Worm (Caenorhabditis elegans) whole organism, L4 larva: ENCODE data around the gene R02E4.3.
A peak's percentile ranks its signal among the peaks of the same experiment; 100 is the strongest.

Experiments
- R02D3.7 ChIP-seq: fragments of 150-350 bp; sonication (generic microtip); optimal IDR thresholded peaks from 3 replicates; lab custom pipeline; 2014; ENCODE audit warnings: missing biosample characterization, missing genetic modification characterization
- T20F7.1 ChIP-seq: fragments of 200-800 bp; sonication (Bioruptor generic); optimal IDR thresholded peaks from 2 replicates; lab custom pipeline; 2018; ENCODE audit warnings: mild to moderate bottlenecking, missing genetic modification characterization, missing compliant biosample characterization
- T26A8.4 ChIP-seq: fragments of 200-800 bp; sonication (Bioruptor generic); IDR thresholded peaks from 2 replicates; pipeline ENCODE4 v1.3.6; 2022; ENCODE audit warnings: missing genetic modification characterization, missing compliant biosample characterization
- Y105C5A.15 ChIP-seq: fragments of 200-800 bp; sonication (Bioruptor generic); IDR thresholded peaks from 2 replicates; pipeline ENCODE4 v1.3.6; 2022; ENCODE audit warnings: missing genetic modification characterization, missing compliant biosample characterization
- Y48G9A.11 ChIP-seq: fragments of 200-800 bp; sonication (Bioruptor generic); IDR thresholded peaks from 2 replicates; pipeline ENCODE4 v1.3.6; 2022; ENCODE audit warnings: missing genetic modification reagents, missing genetic modification characterization, missing compliant biosample characterization
- aha-1 ChIP-seq: fragments of 150-350 bp; peaks from one replicate; lab custom pipeline; 2014; ENCODE audit warnings: missing biosample characterization, missing genetic modification characterization
- aly-2 ChIP-seq: sonication (generic microtip); optimal IDR thresholded peaks from 2 replicates; lab custom pipeline; 2018; ENCODE audit warnings: missing biosample characterization, missing genetic modification characterization
- arid-1 ChIP-seq: fragments of 200-800 bp; sonication (Bioruptor generic); conservative IDR thresholded peaks from 2 replicates; pipeline ENCODE4 v1.3.6; 2022; ENCODE audit warnings: missing genetic modification reagents, missing genetic modification characterization, missing compliant biosample characterization
- ceh-20 ChIP-seq: fragments of 200-800 bp; sonication (Bioruptor generic); IDR thresholded peaks from 2 replicates; pipeline ENCODE4 v1.3.6; 2022; ENCODE audit warnings: missing genetic modification reagents, missing genetic modification characterization, missing compliant biosample characterization
- ceh-28 ChIP-seq: fragments of 150-350 bp; optimal IDR thresholded peaks from 2 replicates; lab custom pipeline; 2014; ENCODE audit warnings: missing biosample characterization, missing genetic modification reagents, missing genetic modification characterization
- ceh-32 ChIP-seq: sonication (generic microtip); optimal IDR thresholded peaks from 2 replicates; lab custom pipeline; 2016; ENCODE audit warnings: mild to moderate bottlenecking, missing genetic modification characterization, missing compliant biosample characterization; ENCODE audit not compliant: poor library complexity
- ceh-62 ChIP-seq: sonication (generic microtip); optimal IDR thresholded peaks from 2 replicates; lab custom pipeline; 2017; ENCODE audit warnings: missing biosample characterization, missing genetic modification characterization
- ces-1 ChIP-seq: fragments of 150-350 bp; sonication (generic microtip); optimal IDR thresholded peaks from 4 replicates; lab custom pipeline; 2014; ENCODE audit warnings: missing biosample characterization, missing genetic modification reagents, missing genetic modification characterization
- daf-12 ChIP-seq: fragments of 150-350 bp; optimal IDR thresholded peaks from 2 replicates; lab custom pipeline; 2014; ENCODE audit warnings: missing biosample characterization, missing genetic modification reagents, missing genetic modification characterization
- daf-19 ChIP-seq: fragments of 200-800 bp; sonication (Bioruptor generic); conservative IDR thresholded peaks from 2 replicates; pipeline ENCODE4 v1.3.6; 2022; ENCODE audit warnings: missing genetic modification characterization, missing compliant biosample characterization
- dmd-6 ChIP-seq: fragments of 200-800 bp; sonication (Bioruptor generic); IDR thresholded peaks from 2 replicates; pipeline ENCODE4 v1.3.6; 2022; ENCODE audit warnings: missing genetic modification reagents, missing genetic modification characterization, missing compliant biosample characterization
- dmd-8 ChIP-seq: fragments of 200-800 bp; sonication (Bioruptor generic); IDR thresholded peaks from 2 replicates; pipeline ENCODE4 v1.3.6; 2022; ENCODE audit warnings: missing genetic modification characterization, missing compliant biosample characterization
- dmd-9 ChIP-seq: fragments of 200-800 bp; sonication (Bioruptor generic); IDR thresholded peaks from 2 replicates; pipeline ENCODE4 v1.3.6; 2022; ENCODE audit warnings: missing genetic modification reagents, missing genetic modification characterization, missing compliant biosample characterization
- duxl-1 ChIP-seq: sonication (generic microtip); optimal IDR thresholded peaks from 2 replicates; lab custom pipeline; 2016; ENCODE audit warnings: mild to moderate bottlenecking, missing genetic modification characterization, moderate library complexity, missing compliant biosample characterization; ENCODE audit not compliant: poor library complexity
- dve-1 ChIP-seq: sonication (generic microtip); optimal IDR thresholded peaks from 2 replicates; lab custom pipeline; 2017; ENCODE audit warnings: antibody characterized with exemption, mild to moderate bottlenecking, missing genetic modification characterization, missing compliant biosample characterization; ENCODE audit not compliant: insufficient read depth
- egl-27 ChIP-seq: sonication (generic microtip); optimal IDR thresholded peaks from 3 replicates; lab custom pipeline; 2017; ENCODE audit warnings: missing biosample characterization, missing genetic modification reagents, missing genetic modification characterization
- egl-43 ChIP-seq: fragments of 200-800 bp; sonication (Bioruptor generic); IDR thresholded peaks from 2 replicates; pipeline ENCODE4 v1.3.6; 2022; ENCODE audit warnings: missing genetic modification reagents, missing genetic modification characterization, missing compliant biosample characterization
- gei-8 ChIP-seq: fragments of 200-800 bp; sonication (Bioruptor generic); optimal IDR thresholded peaks from 2 replicates; lab custom pipeline; 2018; ENCODE audit warnings: mild to moderate bottlenecking, missing genetic modification characterization, missing compliant biosample characterization
- hlh-30 ChIP-seq: sonication (generic microtip); optimal IDR thresholded peaks from 2 replicates; lab custom pipeline; 2017; ENCODE audit warnings: antibody characterized with exemption, mild to moderate bottlenecking, missing genetic modification characterization, missing compliant biosample characterization; ENCODE audit not compliant: insufficient read depth
- lin-1 ChIP-seq: fragments of 200-800 bp; sonication (Bioruptor generic); IDR thresholded peaks from 2 replicates; pipeline ENCODE4 v1.3.6; 2022; ENCODE audit warnings: missing genetic modification reagents, missing genetic modification characterization, missing compliant biosample characterization
- lin-15B ChIP-seq: fragments of 150-350 bp; sonication (generic microtip); optimal IDR thresholded peaks from 3 replicates; lab custom pipeline; 2014; ENCODE audit warnings: missing biosample characterization, missing genetic modification characterization
- lin-38 ChIP-seq: fragments of 200-800 bp; sonication (Bioruptor generic); IDR thresholded peaks from 2 replicates; pipeline ENCODE4 v1.3.6; 2022; ENCODE audit warnings: missing genetic modification reagents, missing genetic modification characterization, missing compliant biosample characterization
- lin-39 ChIP-seq: fragments of 150-350 bp; optimal IDR thresholded peaks from 2 replicates; lab custom pipeline; 2014; ENCODE audit warnings: missing biosample characterization, missing genetic modification reagents, missing genetic modification characterization
- lir-3 ChIP-seq: sonication (generic microtip); optimal IDR thresholded peaks from 2 replicates; lab custom pipeline; 2016; ENCODE audit warnings: mild to moderate bottlenecking, missing genetic modification characterization, missing compliant biosample characterization
- madf-5 ChIP-seq, 2 experiments: fragments of 200-800 bp; sonication (Bioruptor generic); IDR thresholded peaks; 2 replicates each; pipeline ENCODE4 v1.3.6; 2022; ENCODE audit warnings: missing compliant biosample characterization in 2 of 2, missing genetic modification characterization in 2 of 2
- madf-9 ChIP-seq: fragments of 200-800 bp; sonication (Bioruptor generic); conservative IDR thresholded peaks from 2 replicates; pipeline ENCODE4 v1.3.6; 2022; ENCODE audit warnings: missing genetic modification reagents, missing genetic modification characterization, missing compliant biosample characterization
- mxl-3 ChIP-seq: fragments of 200-800 bp; sonication (Bioruptor generic); optimal IDR thresholded peaks from 2 replicates; lab custom pipeline; 2018; ENCODE audit warnings: mild to moderate bottlenecking, missing genetic modification characterization, missing compliant biosample characterization
- nhr-102 ChIP-seq: sonication (generic microtip); optimal IDR thresholded peaks from 2 replicates; lab custom pipeline; 2016; ENCODE audit warnings: mild to moderate bottlenecking, missing genetic modification characterization, moderate library complexity, missing compliant biosample characterization
- nhr-11 ChIP-seq: fragments of 150-350 bp; optimal IDR thresholded peaks from 2 replicates; lab custom pipeline; 2014; ENCODE audit warnings: missing biosample characterization, missing genetic modification characterization
- nhr-25 ChIP-seq: sonication (generic microtip); optimal IDR thresholded peaks from 2 replicates; lab custom pipeline; 2017; ENCODE audit warnings: missing genetic modification characterization, mild to moderate bottlenecking, missing compliant biosample characterization, antibody characterized with exemption, moderate library complexity, borderline replicate concordance; ENCODE audit not compliant: insufficient read depth
- nhr-41 ChIP-seq: fragments of 200-800 bp; sonication (Bioruptor generic); IDR thresholded peaks from 2 replicates; pipeline ENCODE4 v1.3.6; 2022; ENCODE audit warnings: missing genetic modification reagents, missing genetic modification characterization, missing compliant biosample characterization
- nhr-42 ChIP-seq: fragments of 200-800 bp; sonication (Bioruptor generic); IDR thresholded peaks from 2 replicates; pipeline ENCODE4 v1.3.6; 2022; ENCODE audit warnings: missing genetic modification characterization, missing compliant biosample characterization
- nhr-76 ChIP-seq: fragments of 150-350 bp; optimal IDR thresholded peaks from 2 replicates; lab custom pipeline; 2014; ENCODE audit warnings: missing biosample characterization, missing genetic modification characterization
- pha-4 ChIP-seq, 2 experiments: fragments of 150-350 bp in 1 of 2; fragments of 200-800 bp in 1 of 2; sonication (Bioruptor generic) in 1 of 2; IDR thresholded peaks in 1 of 2; optimal IDR thresholded peaks in 1 of 2; 2 replicates each; pipeline versions ENCODE4 v1.3.6 to Lab custom; 2014 to 2022; ENCODE audit warnings: missing genetic modification characterization in 2 of 2, missing genetic modification reagents in 2 of 2, missing biosample characterization in 1 of 2, missing compliant biosample characterization in 1 of 2
- rbr-2 ChIP-seq: sonication (generic microtip); optimal IDR thresholded peaks from 2 replicates; lab custom pipeline; 2016; ENCODE audit warnings: missing genotype, missing genetic modification characterization, missing compliant biosample characterization
- saeg-2 ChIP-seq: fragments of 200-800 bp; sonication (Bioruptor generic); IDR thresholded peaks from 2 replicates; pipeline ENCODE4 v1.3.6; 2022; ENCODE audit warnings: missing genetic modification reagents, missing genetic modification characterization, missing compliant biosample characterization
- sdz-12 ChIP-seq: fragments of 200-800 bp; sonication (Bioruptor generic); optimal IDR thresholded peaks from 2 replicates; lab custom pipeline; 2018; ENCODE audit warnings: mild to moderate bottlenecking, missing genetic modification characterization, missing compliant biosample characterization
- tra-1 ChIP-seq: fragments of 200-800 bp; sonication (Bioruptor generic); IDR thresholded peaks from 2 replicates; pipeline ENCODE4 v1.3.6; 2022; ENCODE audit warnings: missing genetic modification reagents, missing genetic modification characterization, missing compliant biosample characterization
- unc-130 ChIP-seq: sonication (generic microtip); optimal IDR thresholded peaks from 2 replicates; lab custom pipeline; 2016; ENCODE audit warnings: missing genetic modification reagents, missing genetic modification characterization, missing compliant biosample characterization
- unc-39 ChIP-seq: sonication (generic microtip); optimal IDR thresholded peaks from 2 replicates; lab custom pipeline; 2017; ENCODE audit warnings: missing biosample characterization, missing genetic modification characterization
- zfp-2 ChIP-seq: sonication (generic microtip); optimal IDR thresholded peaks from 2 replicates; lab custom pipeline; 2016; ENCODE audit warnings: mild to moderate bottlenecking, missing genetic modification characterization, missing compliant biosample characterization
- zip-11 ChIP-seq: fragments of 200-800 bp; sonication (Bioruptor generic); IDR thresholded peaks from 2 replicates; pipeline ENCODE4 v1.3.6; 2022; ENCODE audit warnings: missing genetic modification characterization, missing compliant biosample characterization
- zip-2 ChIP-seq: fragments of 150-350 bp; optimal IDR thresholded peaks from 2 replicates; lab custom pipeline; 2014; ENCODE audit warnings: missing biosample characterization, missing genetic modification characterization
- ztf-11 ChIP-seq: fragments of 150-350 bp; optimal IDR thresholded peaks from 2 replicates; lab custom pipeline; 2014; ENCODE audit warnings: missing biosample characterization, missing genetic modification characterization
- ztf-7 ChIP-seq: fragments of 150-350 bp; optimal IDR thresholded peaks from 2 replicates; lab custom pipeline; 2014; ENCODE audit warnings: missing biosample characterization, missing genetic modification characterization

Gene R02E4.3

DNA sequence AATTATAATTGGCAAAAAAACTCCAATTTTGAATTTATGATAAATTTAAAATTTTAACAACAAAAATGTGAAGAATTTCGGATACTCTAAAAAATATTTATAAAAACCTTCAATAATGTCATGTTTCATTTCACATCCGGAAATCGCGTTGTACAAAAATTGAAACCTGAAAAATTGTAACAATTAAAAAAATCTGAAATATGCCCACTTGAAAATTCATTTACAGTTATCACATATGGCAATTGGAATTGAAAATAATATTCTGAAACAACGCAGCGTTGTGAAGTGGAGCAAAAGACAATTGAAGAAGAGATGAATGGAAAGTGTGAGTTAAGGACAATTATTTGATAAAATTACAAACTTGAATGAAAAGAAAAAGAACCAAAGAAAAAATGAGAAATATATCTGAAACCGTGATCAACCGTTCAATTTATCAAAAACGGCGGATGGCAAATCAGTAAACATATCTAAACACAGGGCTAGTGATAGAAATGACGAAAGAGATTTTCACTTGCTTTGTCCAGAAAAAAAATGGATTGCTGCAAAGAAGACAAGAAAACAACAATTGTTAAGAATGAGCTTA, 46.6 kb upstream of the R02E4.3 start (continued):
- TF ChIP-seq nhr-41 (GFP tag; lab: Robert Waterston, UW) (0 out of 2 replicates have a peak, but pooled peaks have one; percentile 8), ceh-20 (GFP tag; lab: Robert Waterston, UW) (no peak), zip-2 (peak; percentile 11), dmd-8 (GFP tag; lab: Robert Waterston, UW) (no peak), lin-39 (tag; lab: Kevin White, UChicago) (no peak), unc-39 (tag; lab: Kevin White, UChicago) (no peak), nhr-25 (peak; percentile 23), arid-1 (GFP tag; lab: Robert Waterston, UW) (no peak; the same call in 1 of the 2 replicates), aly-2 (tag; lab: Kevin White, UChicago) (no peak), sdz-12 (no peak), ztf-7 (tag; lab: Kevin White, UChicago) (no peak), dmd-9 (GFP tag; lab: Robert Waterston, UW) (0 out of 2 replicates have a peak, but pooled peaks have one; percentile 1), gei-8 (GFP tag; lab: Kevin White, UChicago) (peak; percentile 6), madf-5 (GFP tag; IDR thresholded peaks at IDR 0.05; lab: Robert Waterston, UW) (no peak), mxl-3 (GFP tag; lab: Kevin White, UChicago) (no peak), ceh-32 (no peak), zfp-2 (no peak), aha-1 (peak; percentile 94), unc-130 (GFP tag; lab: Kevin White, UChicago) (no peak), duxl-1 (tag; lab: Kevin White, UChicago) (no peak), daf-19 (GFP tag; lab: Robert Waterston, UW) (no peak), lin-15B (tag; lab: Kevin White, UChicago) (no peak), rbr-2 (tag; lab: Kevin White, UChicago) (no peak), ces-1 (GFP tag; lab: Kevin White, UChicago) (no peak), R02D3.7 (tag; lab: Kevin White, UChicago) (no peak), madf-9 (GFP tag; lab: Robert Waterston, UW) (no peak), ceh-62 (tag; lab: Kevin White, UChicago) (no peak), lin-38 (GFP tag; lab: Robert Waterston, UW) (no peak; the same call in none of the 2 replicates), nhr-42 (GFP tag; lab: Robert Waterston, UW) (no peak), zip-11 (GFP tag; lab: Robert Waterston, UW) (no peak), ceh-28 (tag; lab: Kevin White, UChicago) (no peak), ztf-11 (no peak), egl-43 (GFP tag; lab: Robert Waterston, UW) (no peak), Y105C5A.15 (GFP tag; lab: Robert Waterston, UW) (no peak), lin-1 (GFP tag; lab: Robert Waterston, UW) (peak; percentile 10; the same call in 1 of the 2 replicates), T26A8.4 (peak; percentile 35), nhr-11 (tag; lab: Kevin White, UChicago) (no peak), daf-12 (tag; lab: Kevin White, UChicago) (no peak), Y48G9A.11 (GFP tag; lab: Robert Waterston, UW) (no peak; the same call in 1 of the 2 replicates), T20F7.1 (GFP tag; lab: Kevin White, UChicago) (no peak), dve-1 (tag; lab: Kevin White, UChicago) (no peak), pha-4 (GFP tag; IDR thresholded peaks at IDR 0.05; lab: Robert Waterston, UW) (0 out of 2 replicates have a peak, but pooled peaks have one; percentile 4), pha-4 (tag; optimal IDR thresholded peaks at IDR 0.05; lab: Kevin White, UChicago) (no peak), tra-1 (no peak), nhr-102 (tag; lab: Kevin White, UChicago) (peak; percentile 34), nhr-76 (tag; lab: Kevin White, UChicago) (no peak), saeg-2 (GFP tag; lab: Robert Waterston, UW) (0 out of 2 replicates have a peak, but pooled peaks have one; percentile 16), egl-27 (no peak), dmd-6 (GFP tag; lab: Robert Waterston, UW) (no peak), lir-3 (tag; lab: Kevin White, UChicago) (no peak), hlh-30 (tag; lab: Kevin White, UChicago) (no peak)
